Worm (Caenorhabditis elegans) whole organism, late embryonic: ENCODE measurements around the gene srh-245.

Source experiments
- Y22D7AL.16 ChIP-seq: sonication (generic microtip); optimal IDR thresholded peaks from 2 replicates; lab custom pipeline; 2016; ENCODE audit warnings: missing genetic modification characterization, missing compliant biosample characterization
- ceh-22 ChIP-seq: sonication (generic microtip); optimal IDR thresholded peaks from 2 replicates; lab custom pipeline; 2017; ENCODE audit warnings: missing biosample characterization, missing genetic modification characterization
- ceh-45 ChIP-seq: fragments of 200-800 bp; sonication (Bioruptor generic); IDR thresholded peaks from 2 replicates; pipeline ENCODE4 v1.3.6; 2022; ENCODE audit warnings: missing genetic modification reagents, missing genetic modification characterization, missing compliant biosample characterization
- ceh-9 ChIP-seq: sonication (generic microtip); optimal IDR thresholded peaks from 2 replicates; lab custom pipeline; 2016; ENCODE audit warnings: mild to moderate bottlenecking, missing genetic modification characterization, inconsistent platforms, missing compliant biosample characterization
- che-1 ChIP-seq: sonication (generic microtip); optimal IDR thresholded peaks from 2 replicates; lab custom pipeline; 2016; ENCODE audit warnings: mild to moderate bottlenecking, missing genetic modification characterization, missing compliant biosample characterization
- dmd-4 ChIP-seq: sonication (generic microtip); optimal IDR thresholded peaks from 2 replicates; lab custom pipeline; 2016; ENCODE audit warnings: borderline replicate concordance, missing genetic modification characterization, missing compliant biosample characterization
- hlh-30 ChIP-seq: sonication (generic microtip); optimal IDR thresholded peaks from 2 replicates; lab custom pipeline; 2017; ENCODE audit warnings: antibody characterized with exemption, missing genetic modification characterization, missing compliant biosample characterization; ENCODE audit not compliant: insufficient read depth
- nfya-1 ChIP-seq: sonication (generic microtip); optimal IDR thresholded peaks from 2 replicates; lab custom pipeline; 2017; ENCODE audit warnings: missing genetic modification characterization, mild to moderate bottlenecking, missing compliant biosample characterization, antibody characterized with exemption, moderate library complexity
- nhr-11 ChIP-seq: fragments of 150-350 bp; optimal IDR thresholded peaks from 2 replicates; lab custom pipeline; 2014; ENCODE audit warnings: missing biosample characterization, missing genetic modification characterization
- pag-3 ChIP-seq: sonication (generic microtip); optimal IDR thresholded peaks from 2 replicates; lab custom pipeline; 2016; ENCODE audit warnings: missing compliant biosample characterization, missing genetic modification characterization, borderline replicate concordance
- pha-4 ChIP-seq: fragments of 150-350 bp; optimal IDR thresholded peaks from 2 replicates; lab custom pipeline; 2018; ENCODE audit warnings: missing biosample characterization, missing genetic modification reagents, missing genetic modification characterization
- ttx-3 ChIP-seq: sonication (generic microtip); optimal IDR thresholded peaks from 2 replicates; lab custom pipeline; 2016; ENCODE audit warnings: missing genetic modification reagents, missing genetic modification characterization, missing compliant biosample characterization
- unc-3 ChIP-seq, 2 experiments: fragments of 200-800 bp in 1 of 2; sonication (Bioruptor generic) in 1 of 2; sonication (generic microtip) in 1 of 2; conservative IDR thresholded peaks in 1 of 2; optimal IDR thresholded peaks in 1 of 2; 2 replicates each; pipeline versions ENCODE4 v1.3.6 to Lab custom; 2016 to 2022; ENCODE audit warnings: missing compliant biosample characterization in 2 of 2, missing genetic modification characterization in 2 of 2, missing genetic modification reagents in 1 of 2
- unc-86 ChIP-seq: sonication (generic microtip); optimal IDR thresholded peaks from 2 replicates; lab custom pipeline; 2016; ENCODE audit warnings: missing genetic modification characterization, missing compliant biosample characterization

- TF ChIP-seq unc-86 (no peak), ceh-9 (no peak), che-1 (tag; lab: Kevin White, UChicago) (no peak), unc-3 (GFP tag; conservative IDR thresholded peaks at IDR 0.05; lab: Robert Waterston, UW) (no peak), unc-3 (tag; optimal IDR thresholded peaks at IDR 0.05; lab: Kevin White, UChicago) (no peak), nfya-1 (tag; lab: Kevin White, UChicago) (no peak), ceh-45 (GFP tag; lab: Robert Waterston, UW) (no peak), hlh-30 (tag; lab: Kevin White, UChicago) (no peak), ttx-3 (no peak), ceh-22 (no peak), dmd-4 (tag; lab: Kevin White, UChicago) (no peak), Y22D7AL.16 (tag; lab: Kevin White, UChicago) (no peak), nhr-11 (tag; lab: Kevin White, UChicago) (no peak), pha-4 (tag; lab: Kevin White, UChicago) (no peak), pag-3 (tag; lab: Kevin White, UChicago) (no peak)
These were observed 31.7 kb upstream of the srh-245 start, which contains the start of gene H25P19.1 for ce11 chrV:687384-687783.
